Fruit fly (Drosophila melanogaster) whole organism, embryonic: Measurements from ENCODE around the gene MAPk-Ak2.

Experiments
- Abd-B ChIP-seq: fragments of 200-800 bp; sonication (Bioruptor generic); optimal IDR thresholded peaks from 2 replicates; lab custom pipeline; 2018; ENCODE audit warnings: missing biosample characterization, mild to moderate bottlenecking, missing genetic modification characterization, moderate library complexity
- Aef1 ChIP-seq: fragments of 200-800 bp; sonication (Bioruptor generic); IDR thresholded peaks from 3 replicates; pipeline ENCODE4 v1.3.6; 2022; ENCODE audit warnings: missing biosample characterization, missing genetic modification characterization
- CG10431 ChIP-seq: fragments of 200-800 bp; sonication (Bioruptor generic); optimal IDR thresholded peaks from 3 replicates; lab custom pipeline; 2018; ENCODE audit warnings: missing biosample characterization, mild to moderate bottlenecking, missing genetic modification characterization
- CG11696 ChIP-seq: fragments of 200-800 bp; sonication (Bioruptor generic); IDR thresholded peaks from 2 replicates; pipeline ENCODE4 v1.3.6; 2022; ENCODE audit warnings: missing biosample characterization, missing genetic modification characterization
- CG13424 ChIP-seq: fragments of 200-800 bp; sonication (Bioruptor generic); optimal IDR thresholded peaks from 2 replicates; lab custom pipeline; 2019; ENCODE audit warnings: missing biosample characterization, mild to moderate bottlenecking, missing genetic modification characterization, moderate library complexity
- CG14050 ChIP-seq: fragments of 200-800 bp; sonication (Bioruptor generic); IDR thresholded peaks from 3 replicates; pipeline ENCODE4 v1.3.6; 2022; ENCODE audit warnings: missing biosample characterization, missing genetic modification characterization
- CG17359 ChIP-seq: fragments of 200-800 bp; sonication (Bioruptor generic); optimal IDR thresholded peaks from 3 replicates; lab custom pipeline; 2018; ENCODE audit warnings: missing biosample characterization, mild to moderate bottlenecking, missing genetic modification characterization, moderate library complexity
- CG2712 ChIP-seq: fragments of 200-800 bp; optimal IDR thresholded peaks from 3 replicates; lab custom pipeline; 2019; ENCODE audit warnings: missing biosample characterization, mild to moderate bottlenecking, missing genetic modification characterization, moderate library complexity
- CG32767 ChIP-seq: fragments of 200-800 bp; sonication (Bioruptor generic); IDR thresholded peaks from 2 replicates; pipeline ENCODE4 v1.3.6; 2022; ENCODE audit warnings: missing biosample characterization, missing genetic modification characterization
- CG33557 ChIP-seq: fragments of 200-800 bp; sonication (Bioruptor generic); optimal IDR thresholded peaks from 2 replicates; lab custom pipeline; 2019; ENCODE audit warnings: missing biosample characterization, mild to moderate bottlenecking, missing genetic modification characterization, moderate library complexity
- CG34376 ChIP-seq: fragments of 200-800 bp; sonication (Bioruptor generic); optimal IDR thresholded peaks from 2 replicates; lab custom pipeline; 2018; ENCODE audit warnings: missing biosample characterization, mild to moderate bottlenecking, missing genetic modification characterization
- CG4617 ChIP-seq: fragments of 200-800 bp; sonication (Bioruptor generic); optimal IDR thresholded peaks from 3 replicates; lab custom pipeline; 2016; ENCODE audit warnings: missing biosample characterization, missing genetic modification characterization, borderline replicate concordance
- CG4707 ChIP-seq: fragments of 200-800 bp; sonication (Bioruptor generic); optimal IDR thresholded peaks from 2 replicates; lab custom pipeline; 2018; ENCODE audit warnings: missing biosample characterization, mild to moderate bottlenecking, missing genetic modification characterization, moderate library complexity
- CG6254 ChIP-seq: fragments of 200-800 bp; sonication (Bioruptor generic); optimal IDR thresholded peaks from 3 replicates; lab custom pipeline; 2017; ENCODE audit warnings: mild to moderate bottlenecking, missing biosample characterization, missing genetic modification reagents, missing genetic modification characterization
- CG6272 ChIP-seq: fragments of 200-800 bp; sonication (Bioruptor generic); IDR thresholded peaks from 2 replicates; pipeline ENCODE4 v1.3.6; 2022; ENCODE audit warnings: missing biosample characterization, missing genetic modification characterization
- CG6683 ChIP-seq: fragments of 200-800 bp; sonication (Bioruptor generic); optimal IDR thresholded peaks from 2 replicates; lab custom pipeline; 2017; ENCODE audit warnings: missing biosample characterization, mild to moderate bottlenecking, missing genetic modification characterization, missing genetic modification reagents
- CG8281 ChIP-seq: fragments of 200-800 bp; sonication (Bioruptor generic); optimal IDR thresholded peaks from 2 replicates; lab custom pipeline; 2018; ENCODE audit warnings: missing biosample characterization, mild to moderate bottlenecking, missing genetic modification characterization, moderate library complexity
- CG9727 ChIP-seq: fragments of 200-800 bp; sonication (Bioruptor generic); optimal IDR thresholded peaks from 3 replicates; lab custom pipeline; 2017; ENCODE audit warnings: missing biosample characterization, mild to moderate bottlenecking, missing genetic modification characterization
- Camta ChIP-seq: fragments of 200-800 bp; sonication (Bioruptor generic); optimal IDR thresholded peaks from 2 replicates; lab custom pipeline; 2016; ENCODE audit warnings: missing biosample characterization, missing genetic modification characterization
- Dp ChIP-seq: fragments of 200-800 bp; sonication (Bioruptor generic); optimal IDR thresholded peaks from 2 replicates; lab custom pipeline; 2018; ENCODE audit warnings: missing biosample characterization, mild to moderate bottlenecking, missing genetic modification characterization, moderate library complexity
- Drgx ChIP-seq: fragments of 200-800 bp; sonication (Bioruptor generic); IDR thresholded peaks from 2 replicates; pipeline ENCODE4 v1.3.6; 2022; ENCODE audit warnings: missing biosample characterization, missing genetic modification characterization
- Ets65A ChIP-seq: fragments of 200-800 bp; sonication (Bioruptor generic); peaks from one replicate; lab custom pipeline; 2016; ENCODE audit warnings: missing biosample characterization, missing genetic modification characterization
- HmgD ChIP-seq: fragments of 200-800 bp; sonication (Bioruptor generic); optimal IDR thresholded peaks from 3 replicates; lab custom pipeline; 2016; ENCODE audit warnings: missing biosample characterization, missing genetic modification characterization
- Hmr ChIP-seq: fragments of 200-800 bp; sonication (Bioruptor generic); optimal IDR thresholded peaks from 3 replicates; lab custom pipeline; 2017; ENCODE audit warnings: mild to moderate bottlenecking, missing biosample characterization, missing genetic modification reagents, missing genetic modification characterization
- Oaz ChIP-seq: fragments of 200-800 bp; sonication (Bioruptor generic); IDR thresholded peaks from 2 replicates; pipeline ENCODE4 v1.3.6; 2022; ENCODE audit warnings: missing biosample characterization, missing genetic modification characterization
- Scr ChIP-seq: fragments of 200-800 bp; sonication (Bioruptor generic); IDR thresholded peaks from 2 replicates; pipeline ENCODE4 v1.3.6; 2022; ENCODE audit warnings: missing biosample characterization, missing genetic modification characterization; ENCODE audit not compliant: partially characterized antibody
- abd-A ChIP-seq: fragments of 200-800 bp; sonication (Bioruptor generic); optimal IDR thresholded peaks from 3 replicates; lab custom pipeline; 2019; ENCODE audit warnings: missing biosample characterization, mild to moderate bottlenecking, missing genetic modification characterization, moderate library complexity
- amos ChIP-seq: fragments of 200-800 bp; sonication (Bioruptor generic); IDR thresholded peaks from 2 replicates; pipeline ENCODE4 v1.3.6; 2022; ENCODE audit warnings: missing biosample characterization, missing genetic modification characterization; ENCODE audit not compliant: partially characterized antibody
- ap ChIP-seq: fragments of 200-800 bp; sonication (Bioruptor generic); IDR thresholded peaks from 2 replicates; pipeline ENCODE4 v1.3.6; 2022; ENCODE audit warnings: missing biosample characterization, missing genetic modification characterization
- ara ChIP-seq: fragments of 200-800 bp; sonication (Bioruptor generic); IDR thresholded peaks from 2 replicates; pipeline ENCODE4 v1.3.6; 2022; ENCODE audit warnings: missing biosample characterization, missing genetic modification characterization
- ase ChIP-seq: fragments of 200-800 bp; sonication (Bioruptor generic); IDR thresholded peaks from 3 replicates; pipeline ENCODE4 v1.3.6; 2022; ENCODE audit warnings: missing biosample characterization, missing genetic modification characterization
- dan ChIP-seq: fragments of 200-800 bp; sonication (Bioruptor generic); IDR thresholded peaks from 2 replicates; pipeline ENCODE4 v1.3.6; 2022; ENCODE audit warnings: missing biosample characterization, missing genetic modification characterization
- dmrt99B ChIP-seq: fragments of 200-800 bp; sonication (Bioruptor generic); optimal IDR thresholded peaks from 2 replicates; lab custom pipeline; 2018; ENCODE audit warnings: missing biosample characterization, mild to moderate bottlenecking, missing genetic modification characterization, moderate library complexity
- ewg ChIP-seq: fragments of 200-800 bp; sonication (Bioruptor generic); optimal IDR thresholded peaks from 3 replicates; lab custom pipeline; 2017; ENCODE audit warnings: mild to moderate bottlenecking, missing biosample characterization, missing genetic modification reagents, missing genetic modification characterization
- fu2 ChIP-seq: fragments of 200-800 bp; sonication (Bioruptor generic); optimal IDR thresholded peaks from 2 replicates; lab custom pipeline; 2016; ENCODE audit warnings: missing biosample characterization, missing genetic modification characterization
- hbn ChIP-seq: fragments of 200-800 bp; sonication (Bioruptor generic); IDR thresholded peaks from 2 replicates; pipeline ENCODE4 v1.3.6; 2022; ENCODE audit warnings: missing biosample characterization, missing genetic modification characterization; ENCODE audit not compliant: partially characterized antibody
- kni ChIP-seq: fragments of 200-800 bp; sonication (Bioruptor generic); optimal IDR thresholded peaks from 3 replicates; lab custom pipeline; 2017; ENCODE audit warnings: mild to moderate bottlenecking, missing biosample characterization, missing genetic modification reagents, missing genetic modification characterization
- lmd ChIP-seq: fragments of 200-800 bp; sonication (Bioruptor generic); IDR thresholded peaks from 2 replicates; pipeline ENCODE4 v1.3.6; 2022; ENCODE audit warnings: missing biosample characterization, missing genetic modification characterization
- oc ChIP-seq: fragments of 200-800 bp; sonication (Bioruptor generic); optimal IDR thresholded peaks from 2 replicates; lab custom pipeline; 2018; ENCODE audit warnings: missing biosample characterization, mild to moderate bottlenecking, missing genetic modification characterization, moderate library complexity
- rib ChIP-seq: fragments of 200-800 bp; sonication (Bioruptor generic); IDR thresholded peaks from 2 replicates; pipeline ENCODE4 v1.3.6; 2022; ENCODE audit warnings: missing biosample characterization, missing genetic modification characterization
- sens ChIP-seq: fragments of 200-800 bp; sonication (Bioruptor generic); peaks from one replicate; lab custom pipeline; 2016; ENCODE audit warnings: missing biosample characterization, missing genetic modification characterization
- sr ChIP-seq: fragments of 200-800 bp; sonication (Bioruptor generic); IDR thresholded peaks from 3 replicates; pipeline ENCODE4 v1.3.6; 2022; ENCODE audit warnings: missing biosample characterization, missing genetic modification characterization
- tgo ChIP-seq: fragments of 200-800 bp; sonication (Bioruptor generic); IDR thresholded peaks from 3 replicates; pipeline ENCODE4 v1.3.6; 2022; ENCODE audit warnings: missing biosample characterization, missing genetic modification characterization
- tna ChIP-seq: fragments of 200-800 bp; sonication (Bioruptor generic); IDR thresholded peaks from 2 replicates; pipeline ENCODE4 v1.3.6; 2022; ENCODE audit warnings: missing biosample characterization, missing genetic modification characterization; ENCODE audit not compliant: partially characterized antibody
- tx ChIP-seq: fragments of 200-800 bp; sonication (Bioruptor generic); optimal IDR thresholded peaks from 2 replicates; lab custom pipeline; 2016; ENCODE audit warnings: missing biosample characterization, missing genetic modification characterization
- unpg ChIP-seq: fragments of 200-800 bp; sonication (Bioruptor generic); optimal IDR thresholded peaks from 3 replicates; lab custom pipeline; 2018; ENCODE audit warnings: missing biosample characterization, mild to moderate bottlenecking, missing genetic modification characterization, moderate library complexity
- usp ChIP-seq: fragments of >200 bp; optimal IDR thresholded peaks from 2 replicates; lab custom pipeline; 2017; ENCODE audit warnings: missing biosample characterization, missing genetic modification characterization
- zen ChIP-seq: fragments of 200-800 bp; sonication (Bioruptor generic); optimal IDR thresholded peaks from 3 replicates; lab custom pipeline; 2018; ENCODE audit warnings: missing biosample characterization, mild to moderate bottlenecking, missing genetic modification characterization, moderate library complexity

MAPk-Ak2 gene

dm6 chrX:5786559-5786958 lies 22.6 kb upstream of the MAPk-Ak2 start (continued):
- TF ChIP-seq ara (GFP tag; lab: Robert Waterston, UW) (no peak), CG9727 (no peak)

- TF ChIP-seq unpg (peak; percentile 61), CG10431 (GFP tag; lab: Kevin White, UChicago) (no peak), CG4617 (no peak), rib (GFP tag; lab: Robert Waterston, UW) (no peak), amos (GFP tag; lab: Robert Waterston, UW) (no peak), dan (no peak), CG34376 (GFP tag; lab: Kevin White, UChicago) (no peak), tgo (GFP tag; lab: Robert Waterston, UW) (peak; percentile 35; the same call in 1 of the 3 replicates), CG17359 (peak; percentile 64), Scr (no peak), CG13424 (peak; percentile 47), CG6272 (GFP tag; lab: Robert Waterston, UW) (no peak), Dp (GFP tag; lab: Kevin White, UChicago) (no peak), Ets65A (GFP tag; lab: Kevin White, UChicago) (no peak), ase (GFP tag; lab: Robert Waterston, UW) (0 out of 3 replicates have a peak, but pooled peaks have one; percentile 28), oc (tag; lab: Kevin White, UChicago) (peak; percentile 61), Abd-B (GFP tag; lab: Kevin White, UChicago) (peak; percentile 20), CG14050 (no peak), abd-A (tag; lab: Kevin White, UChicago) (no peak), sens (GFP tag; lab: Kevin White, UChicago) (peak; percentile 91), CG11696 (GFP tag; lab: Robert Waterston, UW) (no peak), CG8281 (tag; lab: Kevin White, UChicago) (no peak), fu2 (no peak), CG6254 (GFP tag; lab: Kevin White, UChicago) (peak; percentile 30), Oaz (GFP tag; lab: Robert Waterston, UW) (no peak), ewg (GFP tag; lab: Kevin White, UChicago) (peak; percentile 31), usp (GFP tag; lab: Kevin White, UChicago) (no peak), Aef1 (GFP tag; lab: Robert Waterston, UW) (no peak), CG2712 (tag; lab: Kevin White, UChicago) (peak; percentile 40), Drgx (GFP tag; lab: Robert Waterston, UW) (peak; percentile 75), ap (no peak; the same call in 1 of the 2 replicates), lmd (peak; percentile 37; the same call in 1 of the 2 replicates), HmgD (GFP tag; lab: Kevin White, UChicago) (no peak), CG4707 (GFP tag; lab: Kevin White, UChicago) (peak; percentile 75), sr (GFP tag; lab: Robert Waterston, UW) (no peak), kni (peak; percentile 8), hbn (GFP tag; lab: Robert Waterston, UW) (no peak), tna (GFP tag; lab: Robert Waterston, UW) (no peak), CG33557 (GFP tag; lab: Kevin White, UChicago) (no peak), CG6683 (GFP tag; lab: Kevin White, UChicago) (no peak), tx (GFP tag; lab: Kevin White, UChicago) (no peak), Camta (no peak), Hmr (GFP tag; lab: Kevin White, UChicago) (no peak), dmrt99B (tag; lab: Kevin White, UChicago) (peak; percentile 76), CG32767 (peak; percentile 41; the same call in 1 of the 2 replicates), zen (tag; lab: Kevin White, UChicago) (no peak)
Observed at dm6 chrX:5783260-5784040, 19.4 kb upstream of the MAPk-Ak2 start.
